Fruit fly (Drosophila melanogaster) whole organism, embryonic: ENCODE measurements around the gene uncNacbeta.

Experiments
- CG2199 ChIP-seq: fragments of 200-800 bp; sonication (Bioruptor generic); IDR thresholded peaks from 3 replicates; pipeline ENCODE4 v1.3.6; 2022; ENCODE audit warnings: missing biosample characterization, missing genetic modification characterization
- CG4282 ChIP-seq: fragments of 200-800 bp; sonication (Bioruptor generic); optimal IDR thresholded peaks from 2 replicates; lab custom pipeline; 2016; ENCODE audit warnings: missing biosample characterization, missing genetic modification characterization
- D ChIP-seq, 2 experiments: fragments of 200-800 bp in 1 of 2; fragments of >200 bp in 1 of 2; sonication (Bioruptor generic) in 1 of 2; optimal IDR thresholded peaks; 2 replicates in 1 of 2; 3 replicates in 1 of 2; lab custom pipeline; 2017; ENCODE audit warnings: mild to moderate bottlenecking in 1 of 2, missing biosample characterization in 1 of 2, missing genetic modification characterization in 1 of 2, missing genetic modification reagents in 1 of 2
- abd-A ChIP-seq: fragments of 200-800 bp; sonication (Bioruptor generic); optimal IDR thresholded peaks from 3 replicates; lab custom pipeline; 2019; ENCODE audit warnings: missing biosample characterization, mild to moderate bottlenecking, missing genetic modification characterization, moderate library complexity
- lola ChIP-seq, 3 experiments: fragments of >200 bp in 2 of 3; fragments of 200-800 bp in 1 of 3; sonication (Bioruptor generic) in 1 of 3; optimal IDR thresholded peaks; 2 replicates each; lab custom pipeline; 2017 to 2019; ENCODE audit warnings: missing biosample characterization in 3 of 3, missing genetic modification characterization in 3 of 3, mild to moderate bottlenecking in 1 of 3, moderate library complexity in 1 of 3
- rib ChIP-seq: fragments of 200-800 bp; sonication (Bioruptor generic); IDR thresholded peaks from 2 replicates; pipeline ENCODE4 v1.3.6; 2022; ENCODE audit warnings: missing biosample characterization, missing genetic modification characterization
- sisA ChIP-seq: fragments of 200-800 bp; sonication (Bioruptor generic); IDR thresholded peaks from 2 replicates; pipeline ENCODE4 v1.3.6; 2022; ENCODE audit warnings: missing biosample characterization, missing genetic modification characterization
- stwl ChIP-seq: fragments of 200-800 bp; sonication (Bioruptor generic); optimal IDR thresholded peaks from 3 replicates; lab custom pipeline; 2018; ENCODE audit warnings: missing biosample characterization, mild to moderate bottlenecking, missing genetic modification characterization, moderate library complexity
- zfh1 ChIP-seq: fragments of 200-800 bp; sonication (Bioruptor generic); IDR thresholded peaks from 3 replicates; pipeline ENCODE4 v1.3.6; 2022; ENCODE audit warnings: missing biosample characterization, missing genetic modification characterization

dm6 chr2L:606952-607351 is 43.3 kb upstream of the uncNacbeta start:
- TF ChIP-seq zfh1 (GFP tag; lab: Robert Waterston, UW) (no peak), stwl (tag; lab: Kevin White, UChicago) (no peak), abd-A (tag; lab: Kevin White, UChicago) (no peak), lola (GFP tag; optimal IDR thresholded peaks at IDR 0.05; lab: Kevin White, UChicago) (no peak), rib (GFP tag; lab: Robert Waterston, UW) (no peak), CG2199 (GFP tag; lab: Robert Waterston, UW) (no peak), D (optimal IDR thresholded peaks at IDR 0.05; lab: Kevin White, UChicago) (no peak), D (GFP tag; optimal IDR thresholded peaks at IDR 0.05; lab: Kevin White, UChicago) (no peak), sisA (GFP tag; lab: Robert Waterston, UW) (no peak), CG4282 (GFP tag; lab: Kevin White, UChicago) (no peak)
